Worm (Caenorhabditis elegans) whole organism, early embryonic: ENCODE results near the gene tag-151.
A peak's percentile ranks its signal among the peaks of the same experiment; 100 is the strongest.

Experiments
- B0310.2 ChIP-seq: sonication (generic microtip); optimal IDR thresholded peaks from 2 replicates; lab custom pipeline; 2016; ENCODE audit warnings: mild to moderate bottlenecking, missing genetic modification characterization, missing compliant biosample characterization
- F13C5.2 ChIP-seq: sonication (generic microtip); optimal IDR thresholded peaks from 2 replicates; lab custom pipeline; 2017; ENCODE audit warnings: mild to moderate bottlenecking, missing genetic modification characterization, inconsistent platforms, missing compliant biosample characterization
- aly-1 ChIP-seq: sonication (generic microtip); optimal IDR thresholded peaks from 2 replicates; lab custom pipeline; 2016; ENCODE audit warnings: missing genetic modification characterization, missing compliant biosample characterization
- ama-1 ChIP-seq: fragments of 150-350 bp; optimal IDR thresholded peaks from 2 replicates; lab custom pipeline; 2014
- ceh-13 ChIP-seq: fragments of 200-800 bp; sonication (Bioruptor generic); optimal IDR thresholded peaks from 2 replicates; lab custom pipeline; 2018; ENCODE audit warnings: mild to moderate bottlenecking, missing genetic modification characterization, missing compliant biosample characterization
- ceh-36 ChIP-seq: sonication (generic microtip); optimal IDR thresholded peaks from 2 replicates; lab custom pipeline; 2016; ENCODE audit warnings: missing genetic modification characterization, inconsistent platforms, missing compliant biosample characterization
- ets-7 ChIP-seq: sonication (generic microtip); optimal IDR thresholded peaks from 2 replicates; lab custom pipeline; 2016; ENCODE audit warnings: missing genotype, missing genetic modification characterization, missing compliant biosample characterization
- flt-1 ChIP-seq: fragments of 200-800 bp; sonication (Bioruptor generic); IDR thresholded peaks from 2 replicates; pipeline ENCODE4 v1.3.6; 2022; ENCODE audit warnings: missing genetic modification characterization, missing compliant biosample characterization
- hmbx-1 ChIP-seq: sonication (generic microtip); optimal IDR thresholded peaks from 2 replicates; lab custom pipeline; 2016; ENCODE audit warnings: mild to moderate bottlenecking, missing genetic modification characterization, missing compliant biosample characterization
- hmg-4 ChIP-seq: fragments of 200-800 bp; sonication (Bioruptor generic); optimal IDR thresholded peaks from 2 replicates; lab custom pipeline; 2018; ENCODE audit warnings: mild to moderate bottlenecking, missing genetic modification characterization, missing compliant biosample characterization
- hnd-1 ChIP-seq: sonication (generic microtip); optimal IDR thresholded peaks from 2 replicates; lab custom pipeline; 2016; ENCODE audit warnings: missing genetic modification characterization, missing compliant biosample characterization
- pes-1 ChIP-seq: fragments of 200-800 bp; sonication (Bioruptor generic); IDR thresholded peaks from 2 replicates; pipeline ENCODE4 v1.3.6; 2022; ENCODE audit warnings: missing genetic modification reagents, missing genetic modification characterization, missing compliant biosample characterization
- scrt-1 ChIP-seq: fragments of 200-800 bp; sonication (Bioruptor generic); IDR thresholded peaks from 2 replicates; pipeline ENCODE4 v1.3.6; 2022; ENCODE audit warnings: missing genetic modification characterization, missing compliant biosample characterization
- sea-1 ChIP-seq: fragments of 200-800 bp; sonication (Bioruptor generic); conservative IDR thresholded peaks from 2 replicates; pipeline ENCODE4 v1.3.6; 2022; ENCODE audit warnings: missing genetic modification characterization, missing compliant biosample characterization
- tbx-11 ChIP-seq: fragments of 200-800 bp; sonication (Bioruptor generic); IDR thresholded peaks from 2 replicates; pipeline ENCODE4 v1.3.6; 2022; ENCODE audit warnings: missing genetic modification characterization, missing compliant biosample characterization
- tbx-37 ChIP-seq: fragments of 200-800 bp; sonication (Bioruptor generic); conservative IDR thresholded peaks from 2 replicates; pipeline ENCODE4 v1.3.6; 2022; ENCODE audit warnings: missing genetic modification reagents, missing genetic modification characterization, missing compliant biosample characterization
- tra-4 ChIP-seq: sonication (generic microtip); optimal IDR thresholded peaks from 2 replicates; lab custom pipeline; 2017; ENCODE audit warnings: missing genetic modification characterization, missing compliant biosample characterization

The tag-151 gene

DNA sequence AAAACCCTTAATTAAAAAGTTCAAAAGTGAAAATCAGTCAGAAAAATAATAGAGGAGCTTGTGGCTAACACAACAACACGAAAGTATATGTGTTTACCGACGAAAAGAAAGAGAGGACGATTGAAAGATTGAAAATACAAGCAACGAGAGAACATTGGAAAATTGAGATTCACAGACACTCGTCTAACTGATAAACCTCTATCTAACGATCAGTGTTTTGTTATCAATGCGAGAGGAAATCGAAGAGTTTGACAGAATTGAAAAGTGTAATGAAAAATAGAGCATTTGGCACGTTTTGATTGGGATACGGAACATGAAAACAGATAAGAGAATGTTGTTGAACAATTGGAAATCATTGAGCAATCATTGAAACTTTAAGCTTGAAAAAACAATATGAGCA lies 18.6 kb downstream of the tag-151 start:
- TF ChIP-seq B0310.2 (tag; lab: Kevin White, UChicago) (no peak), F13C5.2 (tag; lab: Kevin White, UChicago) (no peak), aly-1 (no peak), ceh-36 (no peak), flt-1 (no peak), ets-7 (tag; lab: Kevin White, UChicago) (no peak), sea-1 (no peak), tbx-37 (GFP tag; lab: Robert Waterston, UW) (no peak), hmbx-1 (no peak)

DNA sequence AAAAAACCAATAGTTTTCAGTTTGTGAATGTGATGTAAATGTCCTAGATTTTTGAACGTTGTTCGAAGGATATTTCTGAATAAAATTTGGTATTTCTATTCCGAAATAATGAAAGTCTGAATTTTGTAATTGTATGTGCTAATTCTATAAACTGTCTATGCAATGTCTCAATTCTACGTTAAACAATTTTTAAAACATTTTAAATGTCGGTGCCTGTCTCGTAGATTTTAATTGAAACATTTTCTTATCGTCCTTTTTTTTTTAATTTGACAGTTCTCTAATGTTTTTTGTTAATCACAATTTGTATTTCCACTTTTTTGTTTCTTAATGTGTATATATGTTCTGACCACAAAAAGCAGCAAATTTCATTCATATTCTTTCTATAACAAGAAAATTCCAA lies 19.7 kb downstream of the tag-151 start, which contains the start of gene F41C3.7:
F41C3.7 (plus strand) TSS at position 301 of the 400 bp plus-strand sequence.
- TF ChIP-seq sea-1, result no peak
- TF ChIP-seq F13C5.2 (tag; lab: Kevin White, UChicago), result no peak
- no peak for TF ChIP-seq B0310.2 (tag; lab: Kevin White, UChicago)
- TF ChIP-seq tbx-37 (GFP tag; lab: Robert Waterston, UW), result no peak
- no peak for TF ChIP-seq pes-1 (GFP tag; lab: Robert Waterston, UW)
- no peak for TF ChIP-seq hnd-1 (tag; lab: Kevin White, UChicago)
- no peak for TF ChIP-seq ets-7 (tag; lab: Kevin White, UChicago)
- TF ChIP-seq flt-1, result no peak
- no peak for TF ChIP-seq scrt-1 (GFP tag; lab: Robert Waterston, UW)
- no peak for TF ChIP-seq hmg-4
- no peak for TF ChIP-seq ama-1 (lab: Kevin White, UChicago)
- TF ChIP-seq ceh-13 (GFP tag; lab: Kevin White, UChicago), result no peak
- no peak for TF ChIP-seq aly-1
- TF ChIP-seq tbx-11 (GFP tag; lab: Robert Waterston, UW), result no peak
- no peak for TF ChIP-seq tra-4

DNA sequence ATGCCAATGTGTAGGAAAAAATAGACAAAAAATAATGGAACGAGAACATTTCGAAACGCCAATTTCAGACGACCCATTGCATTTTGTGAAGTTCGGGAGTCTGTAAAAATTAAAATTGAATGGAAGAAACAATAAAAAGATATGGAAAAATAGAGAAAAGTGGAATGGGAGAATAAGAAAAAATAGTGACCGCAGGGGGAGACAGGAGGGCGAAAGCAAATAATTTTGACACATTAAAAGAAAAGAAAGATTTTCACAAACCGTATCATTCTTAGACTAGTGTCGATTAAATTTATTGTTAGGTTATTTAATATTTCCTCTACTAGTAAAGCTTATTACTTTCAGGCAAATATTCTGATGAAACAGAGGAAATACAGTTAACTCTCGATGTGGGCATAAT lies 23.8 kb downstream of the tag-151 start, which contains the start of gene F41C3.11:
F41C3.11 (minus strand) TSS at position 101 of the 400 bp plus-strand sequence.
- TF ChIP-seq aly-1 (no peak), flt-1 (no peak)

DNA sequence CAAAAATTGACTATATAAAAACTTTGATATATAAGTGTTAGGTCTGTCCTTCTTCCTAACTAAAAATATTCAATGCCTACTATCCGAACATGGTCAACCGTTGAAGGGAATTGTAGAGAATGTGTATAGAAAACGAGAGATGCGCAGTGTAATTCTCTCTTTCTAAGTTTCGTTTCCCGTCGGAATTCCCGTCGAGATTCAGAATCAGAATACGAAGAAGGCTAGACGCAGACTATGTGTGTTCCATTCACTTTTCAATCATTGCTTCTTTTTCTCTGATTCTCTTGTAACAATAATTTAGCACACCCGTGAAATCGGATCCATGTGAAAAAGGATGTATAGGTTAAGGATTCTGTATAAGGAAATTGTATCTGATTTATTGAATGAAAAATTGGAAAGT lies 24.4 kb downstream of the tag-151 start:
- TF ChIP-seq hmbx-1 (no peak), tra-4 (no peak), F13C5.2 (tag; lab: Kevin White, UChicago) (no peak), ceh-36 (no peak), pes-1 (GFP tag; lab: Robert Waterston, UW) (no peak), hnd-1 (tag; lab: Kevin White, UChicago) (no peak), ets-7 (tag; lab: Kevin White, UChicago) (no peak), aly-1 (no peak), B0310.2 (tag; lab: Kevin White, UChicago) (no peak), tbx-37 (GFP tag; lab: Robert Waterston, UW) (no peak), flt-1 (no peak), hmg-4 (no peak), sea-1 (no peak), scrt-1 (GFP tag; lab: Robert Waterston, UW) (no peak), tbx-11 (GFP tag; lab: Robert Waterston, UW) (no peak), ama-1 (lab: Kevin White, UChicago) (no peak), ceh-13 (GFP tag; lab: Kevin White, UChicago) (no peak)

DNA sequence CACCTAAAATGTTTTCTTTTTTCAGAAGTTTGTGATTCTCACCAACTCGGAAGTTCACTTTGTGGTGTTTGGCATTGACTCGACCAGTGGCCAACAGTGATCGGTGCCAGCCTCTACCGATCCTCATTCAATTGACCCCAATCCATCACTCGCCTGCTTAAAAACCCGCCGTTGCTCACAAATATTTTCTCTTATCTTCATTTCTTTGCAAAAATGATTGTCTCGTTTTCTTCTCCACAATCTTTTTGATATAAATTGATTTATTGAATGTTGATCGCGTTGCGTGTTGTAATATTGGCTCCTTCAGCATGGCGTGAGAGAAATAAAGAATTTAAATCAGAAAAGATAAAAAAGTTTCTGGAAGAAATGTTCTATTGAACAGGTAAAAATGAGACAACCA lies 26.5 kb downstream of the tag-151 start:
- TF ChIP-seq B0310.2 (tag; lab: Kevin White, UChicago), result no peak
- no peak for TF ChIP-seq ceh-36
- no peak for TF ChIP-seq hnd-1 (tag; lab: Kevin White, UChicago)
- no peak for TF ChIP-seq aly-1
- TF ChIP-seq scrt-1 (GFP tag; lab: Robert Waterston, UW), result no peak
- no peak for TF ChIP-seq ama-1 (lab: Kevin White, UChicago)
- TF ChIP-seq flt-1, result no peak
- TF ChIP-seq F13C5.2 (tag; lab: Kevin White, UChicago), result no peak

DNA sequence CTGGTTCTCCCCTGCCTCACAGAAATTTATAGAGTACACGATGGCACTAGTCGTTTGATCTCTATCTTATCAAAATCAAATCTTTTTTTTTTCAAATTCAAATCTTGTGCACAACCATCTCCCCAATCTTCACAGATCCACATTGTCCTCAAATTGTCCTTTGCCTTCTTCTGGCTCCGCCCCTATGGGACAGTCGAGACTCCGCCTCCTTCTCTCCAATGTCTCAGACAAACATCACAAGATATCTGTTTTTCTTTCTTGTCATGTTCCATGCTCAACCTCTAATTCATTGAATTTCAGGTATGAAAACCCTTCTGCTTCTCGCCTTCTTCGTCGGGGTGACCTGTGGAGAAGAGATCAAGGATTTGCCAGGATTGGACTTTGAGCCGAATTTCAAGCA lies 27.3 kb downstream of the tag-151 start, which contains the start of gene ctsa-1.1:
ctsa-1.1 (plus strand) TSS at position 301 of the 400 bp plus-strand sequence.
- TF ChIP-seq aly-1 (no peak), ets-7 (tag; lab: Kevin White, UChicago) (no peak), hmg-4 (no peak), scrt-1 (GFP tag; lab: Robert Waterston, UW) (no peak), ama-1 (lab: Kevin White, UChicago) (no peak), ceh-36 (no peak), tbx-11 (GFP tag; lab: Robert Waterston, UW) (no peak), pes-1 (GFP tag; lab: Robert Waterston, UW) (no peak), tbx-37 (GFP tag; lab: Robert Waterston, UW) (no peak), F13C5.2 (tag; lab: Kevin White, UChicago) (no peak), flt-1 (no peak), hmbx-1 (no peak)

DNA sequence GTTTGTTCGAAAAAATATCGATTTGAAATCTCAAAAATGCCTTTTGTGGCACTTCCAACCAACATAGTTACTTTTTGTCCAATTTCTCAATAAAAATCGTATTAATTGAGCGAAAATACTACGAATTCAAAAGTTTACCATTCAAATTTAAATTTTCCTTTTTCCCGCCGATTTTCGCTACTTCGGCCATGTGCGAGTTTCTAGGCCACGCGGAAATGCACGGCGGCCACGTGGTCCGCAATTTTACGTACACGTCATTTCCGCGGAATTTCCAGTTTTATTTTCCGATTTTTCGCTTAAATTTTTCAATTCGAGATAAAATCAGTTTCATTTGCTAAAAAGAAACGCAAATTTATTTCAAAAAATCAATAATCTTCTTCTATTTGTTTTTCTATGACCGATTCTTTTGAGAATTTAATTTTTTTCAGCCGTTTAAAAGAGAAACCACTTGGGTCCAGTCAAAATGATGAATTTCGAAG lies 29.9 kb downstream of the tag-151 start, which contains the start of gene eas-1:
eas-1 (plus strand) TSS at position 429 of the 479 bp plus-strand sequence.
- TF ChIP-seq tbx-11 (GFP tag; lab: Robert Waterston, UW) (no peak), pes-1 (GFP tag; lab: Robert Waterston, UW) (peak; percentile 71; the same call in 1 of the 2 replicates), F13C5.2 (tag; lab: Kevin White, UChicago) (peak; percentile 40), tbx-37 (GFP tag; lab: Robert Waterston, UW) (peak; percentile 92), ets-7 (tag; lab: Kevin White, UChicago) (peak; percentile 49), hmg-4 (peak; percentile 69)

DNA sequence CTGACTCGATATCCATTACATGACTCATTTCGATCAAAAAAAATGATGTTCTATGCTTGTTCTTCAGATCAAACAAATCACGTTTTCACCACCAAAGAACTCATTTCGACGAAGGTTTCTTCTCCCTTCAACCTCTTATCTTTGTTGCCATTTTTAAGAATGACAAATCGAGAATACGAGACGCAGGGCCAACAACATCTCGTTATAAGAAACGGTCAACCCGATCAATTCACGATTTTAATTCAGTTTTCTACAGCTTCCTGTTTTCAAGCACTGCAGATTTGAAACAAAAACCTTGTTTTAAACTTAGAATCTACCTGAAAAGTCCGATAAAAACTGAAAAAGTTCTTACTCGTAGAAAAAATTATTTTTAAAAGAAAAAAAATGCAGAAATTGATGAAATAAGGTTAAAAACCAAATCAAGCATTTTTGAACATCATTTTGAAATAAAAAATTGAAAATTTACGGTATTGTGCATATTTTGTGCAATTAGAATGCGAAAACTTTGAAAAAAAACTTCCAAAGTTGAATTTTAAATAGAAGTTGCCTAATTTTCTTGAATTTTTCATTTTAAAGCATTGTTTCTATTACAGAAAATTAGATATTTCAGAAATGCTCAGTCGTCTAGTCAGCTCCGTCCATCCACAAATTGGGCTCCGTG lies 31.6 kb downstream of the tag-151 start, which contains the start of gene acs-11:
acs-11 (plus strand) TSS at position 611 of the 661 bp plus-strand sequence.
- no peak for TF ChIP-seq ceh-13 (GFP tag; lab: Kevin White, UChicago)
- TF ChIP-seq ama-1 (lab: Kevin White, UChicago), result no peak
- no peak for TF ChIP-seq tbx-11 (GFP tag; lab: Robert Waterston, UW)
- TF ChIP-seq B0310.2 (tag; lab: Kevin White, UChicago), result no peak
- no peak for TF ChIP-seq ets-7 (tag; lab: Kevin White, UChicago)
- TF ChIP-seq hmbx-1, result no peak
- TF ChIP-seq pes-1 (GFP tag; lab: Robert Waterston, UW), result no peak
- no peak for TF ChIP-seq sea-1
- TF ChIP-seq scrt-1 (GFP tag; lab: Robert Waterston, UW), result no peak
- no peak for TF ChIP-seq tra-4
